Fruit fly (Drosophila melanogaster) whole organism, embryonic: ENCODE measurements around the gene Acp62F.
A peak's percentile ranks its signal among the peaks of the same experiment; 100 is the strongest.

Experiments used
- Adf1 ChIP-seq: fragments of 200-800 bp; sonication (Bioruptor generic); IDR thresholded peaks from 2 replicates; pipeline ENCODE4 v1.3.6; 2022; ENCODE audit warnings: missing biosample characterization, missing genetic modification characterization
- CG10543 ChIP-seq: fragments of 200-800 bp; sonication (Bioruptor generic); optimal IDR thresholded peaks from 3 replicates; lab custom pipeline; 2017; ENCODE audit warnings: missing biosample characterization, mild to moderate bottlenecking, missing genetic modification characterization, moderate library complexity
- CG10565 ChIP-seq: fragments of 200-800 bp; sonication (Bioruptor generic); optimal IDR thresholded peaks from 3 replicates; lab custom pipeline; 2016; ENCODE audit warnings: missing biosample characterization, mild to moderate bottlenecking, missing genetic modification characterization
- CG11093 ChIP-seq: fragments of 200-800 bp; sonication (Bioruptor generic); IDR thresholded peaks from 3 replicates; pipeline ENCODE4 v1.3.6; 2022; ENCODE audit warnings: missing biosample characterization, missing genetic modification characterization
- CG13894 ChIP-seq: fragments of 200-800 bp; sonication (Bioruptor generic); optimal IDR thresholded peaks from 3 replicates; lab custom pipeline; 2018; ENCODE audit warnings: missing biosample characterization, mild to moderate bottlenecking, missing genetic modification characterization, moderate library complexity
- CG14667 ChIP-seq: fragments of 200-800 bp; sonication (Bioruptor generic); IDR thresholded peaks from 2 replicates; pipeline ENCODE4 v1.3.6; 2022; ENCODE audit warnings: missing biosample characterization, missing genetic modification characterization
- CG15011 ChIP-seq: fragments of 200-800 bp; sonication (Bioruptor generic); optimal IDR thresholded peaks from 3 replicates; lab custom pipeline; 2018; ENCODE audit warnings: missing biosample characterization, mild to moderate bottlenecking, missing genetic modification characterization
- CG16779 ChIP-seq: fragments of 200-800 bp; sonication (Bioruptor generic); IDR thresholded peaks from 2 replicates; pipeline ENCODE4 v1.3.6; 2022; ENCODE audit warnings: missing biosample characterization, missing genetic modification characterization
- CG1832 ChIP-seq: fragments of 200-800 bp; sonication (Bioruptor generic); optimal IDR thresholded peaks from 2 replicates; lab custom pipeline; 2017; ENCODE audit warnings: missing biosample characterization, mild to moderate bottlenecking, missing genetic modification characterization, inconsistent platforms
- CG4404 ChIP-seq: fragments of 200-800 bp; sonication (Bioruptor generic); IDR thresholded peaks from 2 replicates; pipeline ENCODE4 v1.3.6; 2022; ENCODE audit warnings: missing biosample characterization, missing genetic modification characterization
- CG8478 ChIP-seq: fragments of >200 bp; optimal IDR thresholded peaks from 2 replicates; lab custom pipeline; 2018
- Camta ChIP-seq: fragments of 200-800 bp; sonication (Bioruptor generic); optimal IDR thresholded peaks from 2 replicates; lab custom pipeline; 2016; ENCODE audit warnings: missing biosample characterization, missing genetic modification characterization
- Deaf1 ChIP-seq: fragments of 200-800 bp; optimal IDR thresholded peaks from 3 replicates; lab custom pipeline; 2019; ENCODE audit warnings: missing biosample characterization, mild to moderate bottlenecking, missing genetic modification characterization, moderate library complexity
- ERR ChIP-seq: fragments of 200-800 bp; sonication (Bioruptor generic); optimal IDR thresholded peaks from 2 replicates; lab custom pipeline; 2016; ENCODE audit warnings: missing biosample characterization, missing genetic modification characterization
- Elba2 ChIP-seq: fragments of 200-800 bp; sonication (Bioruptor generic); optimal IDR thresholded peaks from 3 replicates; lab custom pipeline; 2016; ENCODE audit warnings: missing biosample characterization, missing genetic modification characterization
- Ets65A ChIP-seq: fragments of 200-800 bp; sonication (Bioruptor generic); peaks from one replicate; lab custom pipeline; 2016; ENCODE audit warnings: missing biosample characterization, missing genetic modification characterization
- Fer1 ChIP-seq: fragments of 200-800 bp; sonication (Bioruptor generic); optimal IDR thresholded peaks from 2 replicates; lab custom pipeline; 2017; ENCODE audit warnings: missing biosample characterization, mild to moderate bottlenecking, missing genetic modification characterization
- Hmr ChIP-seq: fragments of 200-800 bp; sonication (Bioruptor generic); optimal IDR thresholded peaks from 3 replicates; lab custom pipeline; 2017; ENCODE audit warnings: mild to moderate bottlenecking, missing biosample characterization, missing genetic modification reagents, missing genetic modification characterization
- Jarid2 ChIP-seq: fragments of 200-800 bp; sonication (Bioruptor generic); optimal IDR thresholded peaks from 3 replicates; lab custom pipeline; 2017; ENCODE audit warnings: mild to moderate bottlenecking, missing biosample characterization, missing genetic modification reagents, missing genetic modification characterization
- Med ChIP-seq: fragments of 200-800 bp; sonication (Bioruptor generic); peaks from one replicate; lab custom pipeline; 2016; ENCODE audit warnings: missing biosample characterization, missing genetic modification characterization, mild to moderate bottlenecking, inconsistent platforms, moderate library complexity
- Mes4 ChIP-seq: fragments of 200-800 bp; sonication (Bioruptor generic); optimal IDR thresholded peaks from 2 replicates; lab custom pipeline; 2016; ENCODE audit warnings: missing biosample characterization, missing genetic modification characterization
- Vsx1 ChIP-seq: fragments of 200-800 bp; sonication (Bioruptor generic); optimal IDR thresholded peaks from 2 replicates; lab custom pipeline; 2017; ENCODE audit warnings: missing biosample characterization, mild to moderate bottlenecking, missing genetic modification characterization, missing genetic modification reagents
- abd-A ChIP-seq: fragments of 200-800 bp; sonication (Bioruptor generic); optimal IDR thresholded peaks from 3 replicates; lab custom pipeline; 2019; ENCODE audit warnings: missing biosample characterization, mild to moderate bottlenecking, missing genetic modification characterization, moderate library complexity
- ac ChIP-seq: fragments of 200-800 bp; sonication (Bioruptor generic); optimal IDR thresholded peaks from 3 replicates; lab custom pipeline; 2017; ENCODE audit warnings: missing biosample characterization, mild to moderate bottlenecking, missing genetic modification characterization
- amos ChIP-seq: fragments of 200-800 bp; sonication (Bioruptor generic); IDR thresholded peaks from 2 replicates; pipeline ENCODE4 v1.3.6; 2022; ENCODE audit warnings: missing biosample characterization, missing genetic modification characterization; ENCODE audit not compliant: partially characterized antibody
- bigmax ChIP-seq: fragments of 200-800 bp; sonication (Bioruptor generic); optimal IDR thresholded peaks from 2 replicates; lab custom pipeline; 2018; ENCODE audit warnings: missing biosample characterization, mild to moderate bottlenecking, missing genetic modification characterization
- crol ChIP-seq: fragments of 200-800 bp; sonication (Bioruptor generic); IDR thresholded peaks from 2 replicates; pipeline ENCODE4 v1.3.6; 2022; ENCODE audit warnings: missing biosample characterization, missing genetic modification characterization
- ewg ChIP-seq: fragments of 200-800 bp; sonication (Bioruptor generic); optimal IDR thresholded peaks from 3 replicates; lab custom pipeline; 2017; ENCODE audit warnings: mild to moderate bottlenecking, missing biosample characterization, missing genetic modification reagents, missing genetic modification characterization
- onecut ChIP-seq: fragments of 200-800 bp; sonication (Bioruptor generic); IDR thresholded peaks from 2 replicates; pipeline ENCODE4 v1.3.6; 2022; ENCODE audit warnings: missing biosample characterization, missing genetic modification characterization
- row ChIP-seq: fragments of 200-800 bp; sonication (Bioruptor generic); IDR thresholded peaks from 3 replicates; pipeline ENCODE4 v1.3.6; 2022; ENCODE audit warnings: missing biosample characterization, missing genetic modification characterization
- scrt ChIP-seq: fragments of 200-800 bp; sonication (Bioruptor generic); optimal IDR thresholded peaks from 2 replicates; lab custom pipeline; 2018; ENCODE audit warnings: missing biosample characterization, mild to moderate bottlenecking, missing genetic modification characterization, moderate library complexity
- shn ChIP-seq: fragments of 200-800 bp; sonication (Bioruptor generic); optimal IDR thresholded peaks from 3 replicates; lab custom pipeline; 2016; ENCODE audit warnings: missing biosample characterization, missing genetic modification characterization
- sisA ChIP-seq: fragments of 200-800 bp; sonication (Bioruptor generic); IDR thresholded peaks from 2 replicates; pipeline ENCODE4 v1.3.6; 2022; ENCODE audit warnings: missing biosample characterization, missing genetic modification characterization
- sob ChIP-seq: fragments of 200-800 bp; sonication (Bioruptor generic); IDR thresholded peaks from 2 replicates; pipeline ENCODE4 v1.3.6; 2022; ENCODE audit warnings: missing biosample characterization, missing genetic modification characterization
- stwl ChIP-seq: fragments of 200-800 bp; sonication (Bioruptor generic); optimal IDR thresholded peaks from 3 replicates; lab custom pipeline; 2018; ENCODE audit warnings: missing biosample characterization, mild to moderate bottlenecking, missing genetic modification characterization, moderate library complexity
- tx ChIP-seq: fragments of 200-800 bp; sonication (Bioruptor generic); optimal IDR thresholded peaks from 2 replicates; lab custom pipeline; 2016; ENCODE audit warnings: missing biosample characterization, missing genetic modification characterization
- vvl ChIP-seq: fragments of 200-800 bp; sonication (Bioruptor generic); IDR thresholded peaks from 2 replicates; pipeline ENCODE4 v1.3.6; 2022; ENCODE audit warnings: missing biosample characterization, missing genetic modification characterization
- zfh1 ChIP-seq: fragments of 200-800 bp; sonication (Bioruptor generic); IDR thresholded peaks from 3 replicates; pipeline ENCODE4 v1.3.6; 2022; ENCODE audit warnings: missing biosample characterization, missing genetic modification characterization

The Acp62F gene

dm6 chr3L:2739450-2739849 lies at the start of gene Acp62F:
Gene Acp62F, plus strand, starts transcription at chr3L:2739750.
- TF ChIP-seq CG11093 (GFP tag; lab: Robert Waterston, UW) (no peak), bigmax (GFP tag; lab: Kevin White, UChicago) (no peak), CG4404 (no peak), Fer1 (GFP tag; lab: Kevin White, UChicago) (no peak), row (GFP tag; lab: Robert Waterston, UW) (no peak), CG14667 (GFP tag; lab: Robert Waterston, UW) (no peak), CG10565 (GFP tag; lab: Kevin White, UChicago) (no peak), shn (GFP tag; lab: Kevin White, UChicago) (no peak), tx (GFP tag; lab: Kevin White, UChicago) (no peak), Elba2 (no peak)
- TF ChIP-seq, all 482 proteins: peak for 0

- TF ChIP-seq stwl (tag; lab: Kevin White, UChicago), result peak; percentile 43
- peak; percentile 68 for TF ChIP-seq scrt
- no peak for TF ChIP-seq ERR (GFP tag; lab: Kevin White, UChicago)
- TF ChIP-seq Ets65A, result peak; percentile 54
- peak; percentile 46; the same call in 1 of the 2 replicates for TF ChIP-seq onecut (GFP tag; lab: Robert Waterston, UW)
- TF ChIP-seq, all 482 proteins: peak for 4
Measured at dm6 chr3L:2702474-2702873, 37.1 kb upstream of the Acp62F start.

dm6 chr3L:2711462-2712040 lies 28.0 kb upstream of the Acp62F start, which contains the start of gene Fife:
Gene Fife, minus strand, starts transcription at chr3L:2711690.
- TF ChIP-seq vvl (GFP tag; lab: Robert Waterston, UW), result no peak
- TF ChIP-seq Vsx1 (GFP tag; lab: Kevin White, UChicago), result no peak
- TF ChIP-seq CG1832 (GFP tag; lab: Kevin White, UChicago), result peak; percentile 49
- TF ChIP-seq sisA (GFP tag; lab: Robert Waterston, UW), result no peak
- TF ChIP-seq zfh1 (GFP tag; lab: Robert Waterston, UW), result no peak
- TF ChIP-seq abd-A (tag; lab: Kevin White, UChicago), result peak; percentile 82
- peak; percentile 85 for TF ChIP-seq CG16779 (GFP tag; lab: Robert Waterston, UW)
- TF ChIP-seq Camta (GFP tag; lab: Kevin White, UChicago), result no peak
- TF ChIP-seq crol (GFP tag; lab: Robert Waterston, UW), result peak; percentile 34; the same call in 1 of the 2 replicates
- TF ChIP-seq CG15011 (GFP tag; lab: Kevin White, UChicago), result no peak
- no peak for TF ChIP-seq Mes4 (GFP tag; lab: Kevin White, UChicago)
- TF ChIP-seq Jarid2 (GFP tag; lab: Kevin White, UChicago), result peak; percentile 26
- TF ChIP-seq CG13894 (tag; lab: Kevin White, UChicago), result peak; percentile 50
- TF ChIP-seq ewg (GFP tag; lab: Kevin White, UChicago), result peak; percentile 13
- peak; percentile 20 for TF ChIP-seq CG8478 (lab: Kevin White, UChicago)
- TF ChIP-seq amos (GFP tag; lab: Robert Waterston, UW), result 0 out of 2 replicates have a peak, but pooled peaks have one; percentile 4
- TF ChIP-seq Hmr (GFP tag; lab: Kevin White, UChicago), result peak; percentile 4
- TF ChIP-seq Med (GFP tag; lab: Kevin White, UChicago), result peak; percentile 66
- TF ChIP-seq Deaf1, result peak; percentile 95
- peak; percentile 33 for TF ChIP-seq CG10543
- peak; percentile 32; the same call in 1 of the 2 replicates for TF ChIP-seq Adf1 (GFP tag; lab: Robert Waterston, UW)
- no peak for TF ChIP-seq sob (GFP tag; lab: Robert Waterston, UW)
- peak; percentile 96 for TF ChIP-seq scrt
- TF ChIP-seq ac (GFP tag; lab: Kevin White, UChicago), result peak; percentile 73
